Fruit fly (Drosophila melanogaster): ENCODE measurements around the gene Upf2.

DNA sequence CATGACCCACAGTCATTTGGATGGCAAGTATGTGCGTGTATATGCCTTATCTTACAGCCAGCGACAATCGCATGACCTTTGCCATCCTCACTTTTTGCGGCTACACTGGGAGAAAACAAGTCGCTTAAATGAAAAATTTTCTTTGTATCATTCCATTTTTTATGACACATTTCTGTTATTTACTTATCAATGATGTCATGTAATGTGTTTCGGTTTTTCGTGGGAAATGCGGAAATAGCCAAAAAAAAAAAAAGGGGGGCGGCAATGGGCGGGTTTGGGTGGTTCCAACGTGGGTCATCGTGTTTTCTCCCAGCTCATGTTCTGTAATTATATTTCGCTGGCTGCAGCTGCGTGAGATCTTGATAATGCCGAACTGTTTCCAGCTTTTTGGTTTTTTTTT is 4.9 kb upstream of the Upf2 start:
- no peak for TF ChIP-seq CG32006 (GFP tag; optimal IDR thresholded peaks at IDR 0.05)
- no peak for TF ChIP-seq Eip75B (GFP tag; optimal IDR thresholded peaks at IDR 0.05)
- TF ChIP-seq Gug (GFP tag; IDR thresholded peaks at IDR 0.05): no peak
- TF ChIP-seq Blimp-1 (GFP tag; optimal IDR thresholded peaks at IDR 0.05): no peak
- TF ChIP-seq CG6854 (GFP tag; optimal IDR thresholded peaks at IDR 0.05): no peak
- TF ChIP-seq CG7368 (GFP tag; optimal IDR thresholded peaks at IDR 0.05): no peak
- no peak for TF ChIP-seq OdsH (GFP tag; optimal IDR thresholded peaks at IDR 0.05)
- TF ChIP-seq Ets21C (GFP tag; optimal IDR thresholded peaks at IDR 0.05): no peak
- no peak for TF ChIP-seq CG8119 (GFP tag; IDR thresholded peaks at IDR 0.05)
- TF ChIP-seq Sox14 (GFP tag; optimal IDR thresholded peaks at IDR 0.05): no peak
- no peak for TF ChIP-seq fd59A (GFP tag; optimal IDR thresholded peaks at IDR 0.05)
- TF ChIP-seq eg (GFP tag; IDR thresholded peaks at IDR 0.05): no peak
- TF ChIP-seq fkh (GFP tag; optimal IDR thresholded peaks at IDR 0.05): no peak
- TF ChIP-seq Eip78C (GFP tag): no peak
